Fruit fly (Drosophila melanogaster): ENCODE measurements around the gene kdn.

kdn gene

dm6 chrX:6346926-6347367, 3.5 kb upstream of the kdn start, which contains the start of gene CG3847:
Gene CG3847 (plus strand): TSS chrX:6347103.
- no peak for TF ChIP-seq Sin3A (optimal IDR thresholded peaks at IDR 0.05)
- TF ChIP-seq h (optimal IDR thresholded peaks at IDR 0.05): no peak
- no peak for TF ChIP-seq insv (optimal IDR thresholded peaks at IDR 0.05)
- no peak for TF ChIP-seq Myc (optimal IDR thresholded peaks at IDR 0.05)
- no peak for TF ChIP-seq psq (optimal IDR thresholded peaks at IDR 0.05)
- no peak for TF ChIP-seq ttk (optimal IDR thresholded peaks at IDR 0.05)

- TF ChIP-seq insv (optimal IDR thresholded peaks at IDR 0.05) (no peak), h (optimal IDR thresholded peaks at IDR 0.05) (no peak), Myc (optimal IDR thresholded peaks at IDR 0.05) (no peak)
Observed at dm6 chrX:6349231-6349630, 1.2 kb upstream of the kdn start.

dm6 chrX:6351917-6352768, 1.7 kb downstream of the kdn start:
- TF ChIP-seq ttk (optimal IDR thresholded peaks at IDR 0.05): no peak
- TF ChIP-seq Sin3A (optimal IDR thresholded peaks at IDR 0.05): no peak
- no peak for TF ChIP-seq h (optimal IDR thresholded peaks at IDR 0.05)
- TF ChIP-seq psq (optimal IDR thresholded peaks at IDR 0.05): no peak
- no peak for TF ChIP-seq Myc (optimal IDR thresholded peaks at IDR 0.05)
- no peak for TF ChIP-seq insv (optimal IDR thresholded peaks at IDR 0.05)

dm6 chrX:6352769-6353612, 2.6 kb downstream of the kdn start:
- TF ChIP-seq psq (optimal IDR thresholded peaks at IDR 0.05) (no peak), Sin3A (optimal IDR thresholded peaks at IDR 0.05) (no peak), Myc (optimal IDR thresholded peaks at IDR 0.05) (no peak), ttk (optimal IDR thresholded peaks at IDR 0.05) (no peak), h (optimal IDR thresholded peaks at IDR 0.05) (no peak), insv (optimal IDR thresholded peaks at IDR 0.05) (no peak)

dm6 chrX:6353613-6353986, 3.2 kb downstream of the kdn start:
- no peak for TF ChIP-seq insv (optimal IDR thresholded peaks at IDR 0.05)
- no peak for TF ChIP-seq psq (optimal IDR thresholded peaks at IDR 0.05)
- TF ChIP-seq ttk (optimal IDR thresholded peaks at IDR 0.05): no peak
- no peak for TF ChIP-seq Sin3A (optimal IDR thresholded peaks at IDR 0.05)
- TF ChIP-seq h (optimal IDR thresholded peaks at IDR 0.05): no peak
- no peak for TF ChIP-seq Myc (optimal IDR thresholded peaks at IDR 0.05)

- TF ChIP-seq insv (optimal IDR thresholded peaks at IDR 0.05) (no peak), ttk (optimal IDR thresholded peaks at IDR 0.05) (no peak)
Observed at dm6 chrX:6354163-6354562, 3.7 kb downstream of the kdn start.

dm6 chrX:6355090-6355679, 4.8 kb downstream of the kdn start:
- TF ChIP-seq ttk (optimal IDR thresholded peaks at IDR 0.05): no peak
- TF ChIP-seq Sin3A (optimal IDR thresholded peaks at IDR 0.05): no peak
- TF ChIP-seq insv (optimal IDR thresholded peaks at IDR 0.05): no peak

dm6 chrX:6356748-6357397, 6.4 kb downstream of the kdn start:
- no peak for TF ChIP-seq ttk (optimal IDR thresholded peaks at IDR 0.05)
- TF ChIP-seq insv (optimal IDR thresholded peaks at IDR 0.05): no peak

dm6 chrX:6357456-6358007, 7.1 kb downstream of the kdn start:
- TF ChIP-seq psq (optimal IDR thresholded peaks at IDR 0.05) (no peak), insv (optimal IDR thresholded peaks at IDR 0.05) (no peak), Myc (optimal IDR thresholded peaks at IDR 0.05) (no peak), h (optimal IDR thresholded peaks at IDR 0.05) (no peak), ttk (optimal IDR thresholded peaks at IDR 0.05) (no peak), Sin3A (optimal IDR thresholded peaks at IDR 0.05) (no peak)

dm6 chrX:6358198-6358597, 7.8 kb downstream of the kdn start:
- TF ChIP-seq Sin3A (optimal IDR thresholded peaks at IDR 0.05): no peak
- TF ChIP-seq insv (optimal IDR thresholded peaks at IDR 0.05): no peak
- TF ChIP-seq h (optimal IDR thresholded peaks at IDR 0.05): no peak
- no peak for TF ChIP-seq Myc (optimal IDR thresholded peaks at IDR 0.05)
- no peak for TF ChIP-seq ttk (optimal IDR thresholded peaks at IDR 0.05)
- TF ChIP-seq psq (optimal IDR thresholded peaks at IDR 0.05): no peak

- TF ChIP-seq insv (optimal IDR thresholded peaks at IDR 0.05): no peak
- no peak for TF ChIP-seq ttk (optimal IDR thresholded peaks at IDR 0.05)
- TF ChIP-seq psq (optimal IDR thresholded peaks at IDR 0.05): no peak
- no peak for TF ChIP-seq Myc (optimal IDR thresholded peaks at IDR 0.05)
- no peak for TF ChIP-seq Sin3A (optimal IDR thresholded peaks at IDR 0.05)
- no peak for TF ChIP-seq h (optimal IDR thresholded peaks at IDR 0.05)
Observed at dm6 chrX:6361215-6361614, 10.8 kb downstream of the kdn start.
